Fruit fly (Drosophila melanogaster): ENCODE data around the gene CG7148.

The CG7148 gene

DNA sequence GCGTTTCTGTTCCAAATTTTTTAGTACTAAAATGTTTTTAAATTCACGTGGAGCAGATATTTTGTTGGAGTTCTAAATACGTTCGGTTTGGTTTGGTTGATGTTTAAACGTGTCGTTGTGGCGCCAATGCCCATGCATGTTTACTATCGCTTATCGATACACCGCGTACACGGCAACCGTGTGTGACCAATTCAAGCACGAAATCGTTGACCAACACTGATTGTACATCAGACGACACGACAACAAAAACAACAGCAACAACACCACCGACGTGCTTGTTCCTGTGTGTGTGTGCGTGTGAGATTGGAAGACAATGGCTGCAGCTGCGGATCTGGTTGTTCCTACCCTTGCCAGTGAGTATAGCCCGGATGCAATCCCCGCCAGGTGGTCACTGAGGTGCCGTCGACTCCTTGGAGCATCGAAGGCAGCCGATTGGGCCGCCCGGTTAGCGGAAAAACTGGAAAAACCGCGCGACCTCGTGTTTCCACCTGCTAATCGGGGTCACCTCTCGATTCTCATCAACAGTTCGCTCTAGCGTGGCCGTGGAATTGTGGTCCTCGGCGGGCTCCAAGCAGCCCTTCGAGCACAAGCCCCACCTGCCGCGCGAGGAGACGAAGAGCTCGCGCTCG, 7.2 kb downstream of the CG7148 start, which contains the start of gene eIF2A (continued):
- peak; percentile 17 for TF ChIP-seq kay (GFP tag; optimal IDR thresholded peaks at IDR 0.05)
- TF ChIP-seq fd64A (GFP tag; optimal IDR thresholded peaks at IDR 0.05), result no peak
- TF ChIP-seq danr (GFP tag; IDR thresholded peaks at IDR 0.05), result no peak
- peak; percentile 84; the same call in 3 of the 4 replicates for TF ChIP-seq chinmo (GFP tag; IDR thresholded peaks at IDR 0.05; ENCODE audit: partially characterized antibody)
- TF ChIP-seq CG2116 (GFP tag; optimal IDR thresholded peaks at IDR 0.05), result peak; percentile 100
- peak; percentile 97 for TF ChIP-seq YL-1 (GFP tag; optimal IDR thresholded peaks at IDR 0.05)
- TF ChIP-seq hbn (GFP tag; IDR thresholded peaks at IDR 0.05; ENCODE audit: partially characterized antibody), result peak; percentile 72
- TF ChIP-seq CG9437 (GFP tag; optimal IDR thresholded peaks at IDR 0.05), result no peak
- TF ChIP-seq CG3407 (GFP tag; optimal IDR thresholded peaks at IDR 0.05), result no peak
- peak; percentile 78 for TF ChIP-seq Sry-δ (GFP tag; optimal IDR thresholded peaks at IDR 0.05)
- TF ChIP-seq Blimp-1 (GFP tag; optimal IDR thresholded peaks at IDR 0.05), result no peak
- TF ChIP-seq cad (GFP tag; optimal IDR thresholded peaks at IDR 0.05), result no peak
- TF ChIP-seq CG34376 (GFP tag; optimal IDR thresholded peaks at IDR 0.05), result peak; percentile 51
- TF ChIP-seq amos (GFP tag; IDR thresholded peaks at IDR 0.05; ENCODE audit: partially characterized antibody), result peak; percentile 80
- no peak; the same call in 3 of the 4 replicates for TF ChIP-seq Gug (GFP tag; IDR thresholded peaks at IDR 0.05)
- TF ChIP-seq CG11398 (GFP tag; optimal IDR thresholded peaks at IDR 0.05), result peak; percentile 73
- TF ChIP-seq gem (tag; optimal IDR thresholded peaks at IDR 0.05), result no peak
- TF ChIP-seq zf30C (GFP tag; optimal IDR thresholded peaks at IDR 0.05), result no peak
- TF ChIP-seq CG10959 (GFP tag; IDR thresholded peaks at IDR 0.05), result peak; percentile 21; the same call in 1 of the 2 replicates
- TF ChIP-seq CG7987 (GFP tag; optimal IDR thresholded peaks at IDR 0.05), result peak; percentile 84
- no peak for TF ChIP-seq jigr1 (GFP tag; IDR thresholded peaks at IDR 0.05)
- TF ChIP-seq CG14860 (GFP tag; IDR thresholded peaks at IDR 0.05; ENCODE audit: partially characterized antibody), result 0 out of 3 replicates have a peak, but pooled peaks have one; percentile 39
- 0 out of 3 replicates have a peak, but pooled peaks have one; percentile 27 for TF ChIP-seq CG2199 (GFP tag; IDR thresholded peaks at IDR 0.05)
- peak; percentile 92 for TF ChIP-seq Bgb (GFP tag; IDR thresholded peaks at IDR 0.05; ENCODE audit: partially characterized antibody)
- peak; percentile 15; the same call in 1 of the 2 replicates for TF ChIP-seq lmd (GFP tag; IDR thresholded peaks at IDR 0.05)
- no peak for TF ChIP-seq Atf3 (GFP tag; optimal IDR thresholded peaks at IDR 0.05)
- peak; percentile 59; the same call in 1 of the 2 replicates for TF ChIP-seq CG10321 (GFP tag; IDR thresholded peaks at IDR 0.05)
- TF ChIP-seq insv (GFP tag; optimal IDR thresholded peaks at IDR 0.05), result peak in 1 of 2 experiments; percentile 60
- TF ChIP-seq psq (GFP tag; optimal IDR thresholded peaks at IDR 0.05), result no peak
- TF ChIP-seq CG10274 (GFP tag; optimal IDR thresholded peaks at IDR 0.05), result no peak
- no peak for TF ChIP-seq sim (GFP tag; IDR thresholded peaks at IDR 0.05)
- TF ChIP-seq dimm (GFP tag; IDR thresholded peaks at IDR 0.05), result no peak
- no peak for TF ChIP-seq CG11093 (GFP tag; IDR thresholded peaks at IDR 0.05)
- TF ChIP-seq bsh (GFP tag; optimal IDR thresholded peaks at IDR 0.05), result peak in 1 of 2 experiments; percentile 47
- peak; percentile 73 for TF ChIP-seq Mad (GFP tag; optimal IDR thresholded peaks at IDR 0.05)
- peak; percentile 49 for TF ChIP-seq CG14014 (GFP tag; IDR thresholded peaks at IDR 0.05)
- peak; percentile 23 for TF ChIP-seq pum (GFP tag; optimal IDR thresholded peaks at IDR 0.05)
- no peak for TF ChIP-seq Hr39 (optimal IDR thresholded peaks at IDR 0.05)
- no peak for TF ChIP-seq Poxn (GFP tag; IDR thresholded peaks at IDR 0.05)
- peak; percentile 26 for TF ChIP-seq CG13424 (tag; optimal IDR thresholded peaks at IDR 0.05)
- no peak for TF ChIP-seq Ravus (GFP tag; IDR thresholded peaks at IDR 0.05)
- TF ChIP-seq ham (GFP tag; IDR thresholded peaks at IDR 0.05), result no peak
- TF ChIP-seq CG1792 (GFP tag; optimal IDR thresholded peaks at IDR 0.05), result peak; percentile 44
- TF ChIP-seq CG31224 (GFP tag; IDR thresholded peaks at IDR 0.05), result peak; percentile 49; the same call in 1 of the 2 replicates
- TF ChIP-seq gro (GFP tag; optimal IDR thresholded peaks at IDR 0.05), result peak; percentile 57
- peak; percentile 43 for TF ChIP-seq Bdp1 (GFP tag; optimal IDR thresholded peaks at IDR 0.05)
- peak; percentile 1 for TF ChIP-seq salm (tag; optimal IDR thresholded peaks at IDR 0.05)
- no peak for TF ChIP-seq CG12299 (tag; optimal IDR thresholded peaks at IDR 0.05)
- no peak for TF ChIP-seq ap (GFP tag; IDR thresholded peaks at IDR 0.05)
- TF ChIP-seq D19A (tag; optimal IDR thresholded peaks at IDR 0.05), result no peak
